Worm (Caenorhabditis elegans): ENCODE data around the gene K01D12.7.

Gene K01D12.7

DNA sequence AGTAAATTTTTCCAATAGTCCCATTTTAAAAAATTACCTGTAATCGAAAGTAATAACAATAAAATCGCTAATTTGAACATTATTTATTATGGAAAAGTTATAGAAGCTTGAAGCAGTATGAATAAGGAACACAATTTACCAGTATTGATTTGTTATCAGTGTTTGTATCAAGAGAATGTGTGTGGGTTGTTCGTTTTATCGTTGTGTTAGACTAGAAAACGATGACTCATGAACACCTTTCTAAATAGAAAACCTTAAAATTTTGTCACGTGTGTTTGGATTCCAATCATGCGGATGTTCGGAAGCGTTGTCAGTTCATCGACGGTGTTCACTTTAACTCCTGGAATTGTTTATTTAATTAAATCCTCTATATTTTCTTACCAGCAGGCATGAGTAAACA is 30.8 kb upstream of the K01D12.7 start, which contains the start of gene C54D10.13:
Gene C54D10.13, minus strand, starts transcription at position 179 of the 400 bp plus-strand sequence.
- TF ChIP-seq lim-7 (GFP tag; IDR thresholded peaks at IDR 0.05) (no peak), lin-1 (GFP tag; IDR thresholded peaks at IDR 0.05) (no peak), nhr-6 (tag; optimal IDR thresholded peaks at IDR 0.05) (peak; percentile 19), vab-7 (GFP tag; IDR thresholded peaks at IDR 0.05) (no peak), nhr-28 (tag; optimal IDR thresholded peaks at IDR 0.05) (peak; percentile 86), ceh-32 (tag; optimal IDR thresholded peaks at IDR 0.05; ENCODE audit: poor library complexity) (no peak), mes-2 (tag; optimal IDR thresholded peaks at IDR 0.05; ENCODE audit: poor library complexity, severe bottlenecking) (no peak), skn-1 (tag; optimal IDR thresholded peaks at IDR 0.05) (no peak), F37D6.2 (tag; optimal IDR thresholded peaks at IDR 0.05) (no peak), nhr-76 (tag; optimal IDR thresholded peaks at IDR 0.05) (no peak), daf-12 (tag; optimal IDR thresholded peaks at IDR 0.05) (no peak), sdz-12 (GFP tag; optimal IDR thresholded peaks at IDR 0.05) (no peak), daf-16 (GFP tag; optimal IDR thresholded peaks at IDR 0.05) (no peak), daf-16 (tag; optimal IDR thresholded peaks at IDR 0.05) (peak; percentile 33), nhr-77 (tag; optimal IDR thresholded peaks at IDR 0.05) (no peak), nhr-111 (GFP tag; optimal IDR thresholded peaks at IDR 0.05) (no peak), zip-11 (GFP tag; IDR thresholded peaks at IDR 0.05) (no peak), ama-1 (optimal IDR thresholded peaks at IDR 0.05) (no peak), egl-27 (tag; optimal IDR thresholded peaks at IDR 0.05) (no peak), ceh-62 (tag; optimal IDR thresholded peaks at IDR 0.05) (no peak), dve-1 (tag; optimal IDR thresholded peaks at IDR 0.05; ENCODE audit: insufficient read depth) (peak; percentile 52), T20F7.1 (GFP tag; optimal IDR thresholded peaks at IDR 0.05) (no peak), saeg-2 (GFP tag; IDR thresholded peaks at IDR 0.05) (no peak), cey-2 (tag; optimal IDR thresholded peaks at IDR 0.05; ENCODE audit: borderline replicate concordance, insufficient read depth) (no peak), hif-1 (tag; optimal IDR thresholded peaks at IDR 0.05) (no peak), ZK546.5 (tag; optimal IDR thresholded peaks at IDR 0.05) (no peak), rbr-2 (tag; optimal IDR thresholded peaks at IDR 0.05) (no peak), nhr-10 (tag; optimal IDR thresholded peaks at IDR 0.05) (no peak), duxl-1 (tag; optimal IDR thresholded peaks at IDR 0.05; ENCODE audit: poor library complexity) (no peak), dmd-8 (GFP tag; IDR thresholded peaks at IDR 0.05) (no peak), pqm-1 (tag; optimal IDR thresholded peaks at IDR 0.05) (no peak), unc-39 (tag; optimal IDR thresholded peaks at IDR 0.05) (no peak), Y75B8A.6 (GFP tag; IDR thresholded peaks at IDR 0.05) (no peak), D1046.2 (GFP tag; IDR thresholded peaks at IDR 0.05) (no peak), F44E2.7 (GFP tag; IDR thresholded peaks at IDR 0.05) (no peak)

DNA sequence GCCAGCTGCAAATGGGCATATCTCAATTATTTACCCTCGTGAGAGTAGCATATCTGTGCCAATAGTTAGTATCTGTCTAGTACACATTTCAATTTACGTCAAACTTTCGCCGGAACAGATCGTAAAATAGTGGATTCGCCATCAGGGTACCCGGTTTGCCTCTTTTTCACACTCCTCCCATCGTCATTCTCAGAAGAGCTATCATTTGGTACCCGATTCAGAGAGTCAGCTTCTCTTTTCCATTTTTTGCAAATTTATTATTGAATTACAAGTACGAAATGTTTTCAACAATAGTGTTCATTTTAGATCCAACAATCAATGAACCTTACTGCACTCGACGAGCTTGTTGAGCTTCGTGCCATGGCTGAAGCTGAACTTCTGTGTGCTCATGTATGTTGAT is 27.8 kb upstream of the K01D12.7 start, which contains the start of gene C54D10.5:
Gene C54D10.5, plus strand, starts transcription at position 301 of the 400 bp plus-strand sequence.
- TF ChIP-seq daf-12 (tag; optimal IDR thresholded peaks at IDR 0.05) = no peak
- no peak for TF ChIP-seq fos-1 (tag; optimal IDR thresholded peaks at IDR 0.05)
- TF ChIP-seq madf-5 (GFP tag; IDR thresholded peaks at IDR 0.05) = no peak
- no peak for TF ChIP-seq hlh-30 (tag; optimal IDR thresholded peaks at IDR 0.05; ENCODE audit: insufficient read depth)
- no peak for TF ChIP-seq mep-1 (tag; optimal IDR thresholded peaks at IDR 0.05)
- no peak for TF ChIP-seq lsy-2 (tag; optimal IDR thresholded peaks at IDR 0.05)
- TF ChIP-seq zfp-3 (GFP tag; conservative IDR thresholded peaks at IDR 0.05) = no peak
- TF ChIP-seq ces-1 (GFP tag; optimal IDR thresholded peaks at IDR 0.05) = no peak
- no peak for TF ChIP-seq vab-7 (GFP tag; IDR thresholded peaks at IDR 0.05)
- no peak for TF ChIP-seq lin-1 (GFP tag; IDR thresholded peaks at IDR 0.05)
- TF ChIP-seq lin-39 (tag; optimal IDR thresholded peaks at IDR 0.05) = no peak
- no peak for TF ChIP-seq ceh-82 (tag; optimal IDR thresholded peaks at IDR 0.05)
- TF ChIP-seq D1046.2 (GFP tag; IDR thresholded peaks at IDR 0.05) = no peak
- TF ChIP-seq F10B5.3 (tag; optimal IDR thresholded peaks at IDR 0.05) = no peak
- no peak for TF ChIP-seq ctbp-1 (GFP tag; IDR thresholded peaks at IDR 0.05)
- TF ChIP-seq jun-1 (tag; optimal IDR thresholded peaks at IDR 0.05) = no peak
- TF ChIP-seq ztf-7 (tag; optimal IDR thresholded peaks at IDR 0.05) = no peak
- TF ChIP-seq egl-27 (tag; optimal IDR thresholded peaks at IDR 0.05) = no peak
